Fruit fly (Drosophila melanogaster): ENCODE data around the gene Pfdn6.

Gene Pfdn6

dm6 chr3L:19909234-19910053 lies 14.0 kb upstream of the Pfdn6 start (continued):
- peak; percentile 24 for TF ChIP-seq caup (GFP tag; optimal IDR thresholded peaks at IDR 0.05; ENCODE audit: severe bottlenecking)
- TF ChIP-seq Hand (GFP tag; optimal IDR thresholded peaks at IDR 0.05): no peak
- TF ChIP-seq CG10979 (tag; optimal IDR thresholded peaks at IDR 0.05): no peak
- no peak for TF ChIP-seq ase (GFP tag; IDR thresholded peaks at IDR 0.05)
- TF ChIP-seq fd3F (GFP tag; optimal IDR thresholded peaks at IDR 0.05): no peak
- no peak for TF ChIP-seq odd (GFP tag; optimal IDR thresholded peaks at IDR 0.05)
- TF ChIP-seq jigr1 (GFP tag; IDR thresholded peaks at IDR 0.05): no peak
- no peak for TF ChIP-seq CG4404 (GFP tag; IDR thresholded peaks at IDR 0.05)
- no peak for TF ChIP-seq CG11504 (tag; optimal IDR thresholded peaks at IDR 0.05)
- TF ChIP-seq CG12769 (tag; optimal IDR thresholded peaks at IDR 0.05): no peak
- no peak for TF ChIP-seq CG5180 (GFP tag; optimal IDR thresholded peaks at IDR 0.05)
- peak; percentile 88 for TF ChIP-seq pzg (GFP tag; optimal IDR thresholded peaks at IDR 0.05)
- TF ChIP-seq CG10267 (tag; optimal IDR thresholded peaks at IDR 0.05): peak; percentile 68
- no peak for TF ChIP-seq exex (tag; optimal IDR thresholded peaks at IDR 0.05)
- TF ChIP-seq dmrt99B (tag; optimal IDR thresholded peaks at IDR 0.05): no peak
- TF ChIP-seq Hsf (GFP tag; optimal IDR thresholded peaks at IDR 0.05): no peak
- TF ChIP-seq Trl (optimal IDR thresholded peaks at IDR 0.05): no peak
- TF ChIP-seq Trl (GFP tag; optimal IDR thresholded peaks at IDR 0.05): no peak

- TF ChIP-seq stc (GFP tag; IDR thresholded peaks at IDR 0.05) (no peak), sob (GFP tag; IDR thresholded peaks at IDR 0.05) (no peak), Drgx (GFP tag; IDR thresholded peaks at IDR 0.05) (no peak), CG11696 (GFP tag; IDR thresholded peaks at IDR 0.05) (no peak), pho (GFP tag; optimal IDR thresholded peaks at IDR 0.05) (no peak), E2f1 (GFP tag; IDR thresholded peaks at IDR 0.05) (0 out of 2 replicates have a peak, but pooled peaks have one; percentile 14), kni (GFP tag; optimal IDR thresholded peaks at IDR 0.05) (no peak), cas (GFP tag; IDR thresholded peaks at IDR 0.05) (no peak), CG11085 (GFP tag; IDR thresholded peaks at IDR 0.05) (no peak), CG13624 (GFP tag; optimal IDR thresholded peaks at IDR 0.05) (peak; percentile 3), CG12071 (GFP tag; optimal IDR thresholded peaks at IDR 0.05) (no peak), NFAT (GFP tag; IDR thresholded peaks at IDR 0.05) (0 out of 2 replicates have a peak, but pooled peaks have one; percentile 20), CG10209 (GFP tag; optimal IDR thresholded peaks at IDR 0.05) (no peak), danr (GFP tag; IDR thresholded peaks at IDR 0.05) (no peak), CG6272 (GFP tag; IDR thresholded peaks at IDR 0.05) (no peak), chinmo (GFP tag; IDR thresholded peaks at IDR 0.05; ENCODE audit: partially characterized antibody) (peak; percentile 20; the same call in 1 of the 4 replicates), abd-A (tag; optimal IDR thresholded peaks at IDR 0.05) (no peak), CG2199 (GFP tag; IDR thresholded peaks at IDR 0.05) (no peak; the same call in 2 of the 3 replicates), Gsc (GFP tag; IDR thresholded peaks at IDR 0.05) (no peak), Sin3A (optimal IDR thresholded peaks at IDR 0.05) (peak; percentile 64), sr (GFP tag; IDR thresholded peaks at IDR 0.05) (no peak), bsh (GFP tag; optimal IDR thresholded peaks at IDR 0.05) (no peak), CHES-1-like (GFP tag; optimal IDR thresholded peaks at IDR 0.05) (peak; percentile 61), Dll (GFP tag; IDR thresholded peaks at IDR 0.05; ENCODE audit: partially characterized antibody) (no peak), CG7271 (tag; optimal IDR thresholded peaks at IDR 0.05) (no peak), CG10321 (GFP tag; IDR thresholded peaks at IDR 0.05) (peak; percentile 51; the same call in 1 of the 2 replicates), prd (optimal IDR thresholded peaks at IDR 0.05) (no peak), prd (GFP tag; IDR thresholded peaks at IDR 0.05) (no peak), CG10274 (GFP tag; optimal IDR thresholded peaks at IDR 0.05) (no peak), TFAM (GFP tag; optimal IDR thresholded peaks at IDR 0.05) (no peak), CG10431 (GFP tag; optimal IDR thresholded peaks at IDR 0.05) (no peak), mam (GFP tag; optimal IDR thresholded peaks at IDR 0.05) (peak; percentile 29), kay (GFP tag; optimal IDR thresholded peaks at IDR 0.05) (no peak)
Observed at dm6 chr3L:19910054-19910414, 13.4 kb upstream of the Pfdn6 start, which contains the start of the genes Mi-2 and Prp3. Gene Mi-2 (minus strand): TSS chr3L:19910215. Gene Prp3 (plus strand): TSS chr3L:19910300.

Data from whole organism, embryonic.